Fruit fly (Drosophila melanogaster) whole organism, prepupa: ENCODE measurements around the gene opa.

Source experiments
- CG15336 ChIP-seq: fragments of 200-800 bp; sonication (Bioruptor generic); IDR thresholded peaks from 2 replicates; pipeline ENCODE4 v1.3.6; 2022; ENCODE audit warnings: missing biosample characterization, missing genetic modification characterization
- CG31627 ChIP-seq: fragments of 200-800 bp; sonication (Bioruptor generic); optimal IDR thresholded peaks from 3 replicates; lab custom pipeline; 2016; ENCODE audit warnings: missing biosample characterization, missing genetic modification characterization
- CG8119 ChIP-seq: fragments of 200-800 bp; sonication (Bioruptor generic); IDR thresholded peaks from 3 replicates; pipeline ENCODE4 v1.3.6; 2022; ENCODE audit warnings: missing biosample characterization, missing genetic modification characterization
- CG9139 ChIP-seq: fragments of 200-800 bp; sonication (Bioruptor generic); optimal IDR thresholded peaks from 3 replicates; lab custom pipeline; 2017; ENCODE audit warnings: missing biosample characterization, mild to moderate bottlenecking, missing genetic modification characterization
- Eip75B ChIP-seq: fragments of 200-800 bp; sonication (Bioruptor generic); optimal IDR thresholded peaks from 3 replicates; lab custom pipeline; 2016; ENCODE audit warnings: missing biosample characterization, missing genetic modification characterization
- Gug ChIP-seq: fragments of 200-800 bp; sonication (Bioruptor generic); IDR thresholded peaks from 2 replicates; pipeline ENCODE4 v1.3.6; 2022; ENCODE audit warnings: missing biosample characterization, missing genetic modification characterization
- OdsH ChIP-seq: fragments of 200-800 bp; sonication (Bioruptor generic); optimal IDR thresholded peaks from 3 replicates; lab custom pipeline; 2016; ENCODE audit warnings: missing biosample characterization, missing genetic modification characterization
- achi ChIP-seq: fragments of 200-800 bp; sonication (Bioruptor generic); optimal IDR thresholded peaks from 3 replicates; lab custom pipeline; 2016; ENCODE audit warnings: missing biosample characterization, missing genetic modification characterization
- dac ChIP-seq: fragments of 200-800 bp; sonication (Bioruptor generic); optimal IDR thresholded peaks from 2 replicates; lab custom pipeline; 2017; ENCODE audit warnings: missing biosample characterization, mild to moderate bottlenecking, missing genetic modification characterization
- ss ChIP-seq, 2 experiments: fragments of 200-800 bp; sonication (Bioruptor generic); optimal IDR thresholded peaks; 2 replicates in 1 of 2; 3 replicates in 1 of 2; lab custom pipeline; 2017 to 2018; ENCODE audit warnings: mild to moderate bottlenecking in 2 of 2, missing biosample characterization in 2 of 2, missing genetic modification characterization in 2 of 2, moderate library complexity in 1 of 2
- topi ChIP-seq: fragments of 200-800 bp; sonication (Bioruptor generic); optimal IDR thresholded peaks from 3 replicates; lab custom pipeline; 2016; ENCODE audit warnings: missing biosample characterization, missing genetic modification characterization
- vri ChIP-seq: fragments of 200-800 bp; sonication (Bioruptor generic); optimal IDR thresholded peaks from 3 replicates; lab custom pipeline; 2016; ENCODE audit warnings: missing biosample characterization, mild to moderate bottlenecking, missing genetic modification characterization

DNA sequence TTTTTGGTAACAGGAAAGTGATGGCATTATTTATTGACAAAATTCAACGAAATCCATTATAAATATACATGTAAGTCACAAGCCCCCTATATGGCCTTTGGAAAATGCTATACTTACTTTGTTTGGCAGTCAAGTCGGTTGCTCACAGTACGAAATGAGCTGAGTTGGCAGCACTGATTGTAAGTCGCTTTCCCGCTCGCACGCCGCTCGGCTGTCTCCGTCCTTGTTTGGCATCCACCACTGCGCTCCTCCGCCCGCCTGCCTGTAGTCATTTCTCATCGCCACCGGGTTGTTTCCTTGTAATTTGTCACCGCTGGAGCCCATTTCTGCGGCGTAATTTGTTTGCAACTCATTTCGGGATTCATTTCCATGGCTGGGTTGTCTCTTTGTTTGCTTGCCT, 19.0 kb upstream of the opa start:
- TF ChIP-seq CG31627, result no peak
- TF ChIP-seq ss (GFP tag; optimal IDR thresholded peaks at IDR 0.05; lab: Kevin White, UChicago), result no peak
- TF ChIP-seq OdsH, result no peak
- TF ChIP-seq Eip75B (GFP tag; lab: Kevin White, UChicago), result no peak
- no peak for TF ChIP-seq dac (GFP tag; lab: Kevin White, UChicago)
- no peak for TF ChIP-seq CG8119 (GFP tag; lab: Robert Waterston, UW)
- TF ChIP-seq Gug (GFP tag; lab: Robert Waterston, UW), result no peak
- no peak for TF ChIP-seq CG15336 (GFP tag; lab: Robert Waterston, UW)
- TF ChIP-seq vri (GFP tag; lab: Kevin White, UChicago), result no peak
- no peak for TF ChIP-seq CG9139 (GFP tag; lab: Kevin White, UChicago)
- no peak for TF ChIP-seq achi (GFP tag; lab: Kevin White, UChicago)
- no peak for TF ChIP-seq topi
